Fruit fly (Drosophila melanogaster) whole organism, wandering third instar larva: ENCODE data around the gene NimB1.

Source experiments
- fru ChIP-seq: fragments of 200-800 bp; sonication (Bioruptor generic); optimal IDR thresholded peaks from 3 replicates; lab custom pipeline; 2016; ENCODE audit warnings: missing biosample characterization, mild to moderate bottlenecking, missing genetic modification characterization
- rgr ChIP-seq: fragments of 200-800 bp; sonication (Bioruptor generic); optimal IDR thresholded peaks from 3 replicates; lab custom pipeline; 2016; ENCODE audit warnings: missing biosample characterization, mild to moderate bottlenecking, missing genetic modification characterization

DNA sequence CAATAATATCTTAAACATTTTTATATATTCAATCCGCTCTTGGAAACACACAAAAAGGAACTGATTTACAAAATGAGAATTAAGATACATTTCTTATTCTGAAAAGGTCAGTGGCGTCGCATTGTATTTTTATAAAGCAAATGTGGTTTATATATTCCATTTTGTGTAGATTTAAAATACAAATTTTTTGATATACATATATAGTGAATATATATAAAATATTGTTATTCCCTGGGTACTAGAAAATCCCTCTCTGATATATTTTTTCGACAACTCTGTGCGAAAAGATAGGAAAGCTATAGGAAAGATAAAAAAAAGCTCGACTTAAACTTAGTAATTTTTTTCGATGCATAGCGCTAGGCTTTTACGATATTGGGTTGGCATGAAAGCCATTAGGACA lies 32.0 kb upstream of the NimB1 start, which contains the start of gene CG42711:
- TF ChIP-seq fru: no peak
- TF ChIP-seq rgr: no peak
